Worm (Caenorhabditis elegans) whole organism, L1 larva: ENCODE data around the gene F58E6.6.

Experiments
- aha-1 ChIP-seq: fragments of 150-350 bp; optimal IDR thresholded peaks from 2 replicates; lab custom pipeline; 2014; ENCODE audit warnings: missing biosample characterization, missing genetic modification characterization
- nhr-11 ChIP-seq: fragments of 150-350 bp; optimal IDR thresholded peaks from 2 replicates; lab custom pipeline; 2014; ENCODE audit warnings: missing biosample characterization, missing genetic modification characterization

DNA sequence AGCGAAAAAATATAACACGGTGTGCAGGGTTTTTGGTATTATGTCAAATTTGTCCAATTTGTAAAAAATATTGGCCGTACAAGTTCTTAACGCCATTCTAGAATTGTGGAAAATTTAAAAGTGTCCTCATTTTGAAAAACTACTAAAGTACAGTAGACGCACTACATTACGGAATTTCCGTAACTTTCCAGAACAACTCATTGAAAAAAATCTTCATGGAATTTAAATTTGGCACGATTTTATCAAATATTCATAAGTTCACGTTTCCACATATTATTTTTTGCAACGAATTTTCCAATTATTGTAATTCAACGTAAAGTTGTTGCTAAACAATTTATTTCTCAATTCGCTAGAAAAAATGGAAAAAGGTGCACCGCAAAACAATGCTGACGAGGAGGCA is 37.9 kb downstream of the F58E6.6 start, which contains the start of gene F40F9.3:
- no peak for TF ChIP-seq nhr-11 (tag; lab: Kevin White, UChicago)
- TF ChIP-seq aha-1 (tag; lab: Kevin White, UChicago): no peak
